Fruit fly (Drosophila melanogaster): Measurements from ENCODE around the gene Polr2G.

- no peak for TF ChIP-seq CTCF (optimal IDR thresholded peaks at IDR 0.05)
- TF ChIP-seq CG8478 (optimal IDR thresholded peaks at IDR 0.05), result no peak
Observed at dm6 chr3R:15229329-15229876, 6.4 kb upstream of the Polr2G start, which contains the start of the genes Art3 and mRpS10.
